Worm (Caenorhabditis elegans): ENCODE measurements around the gene W01A11.1.

The W01A11.1 gene

ce11 chrV:6504131-6504827 is 5.3 kb downstream of the W01A11.1 start, which contains the start of gene moc-2:
TSS of gene moc-2 (minus strand) at chrV:6504181.
- no peak for TF ChIP-seq sup-37 (GFP tag; optimal IDR thresholded peaks at IDR 0.05)
- no peak for TF ChIP-seq nhr-71 (tag; optimal IDR thresholded peaks at IDR 0.05)
- TF ChIP-seq unc-130 (tag; optimal IDR thresholded peaks at IDR 0.05): no peak
- peak; percentile 56 for TF ChIP-seq nhr-85 (tag)
- no peak for TF ChIP-seq pag-3 (tag; optimal IDR thresholded peaks at IDR 0.05; ENCODE audit: borderline replicate concordance, insufficient read depth)
- peak; percentile 83 for TF ChIP-seq blmp-1 (tag; optimal IDR thresholded peaks at IDR 0.05)
- no peak for TF ChIP-seq efl-1 (optimal IDR thresholded peaks at IDR 0.05)
- no peak for TF ChIP-seq efl-1 (GFP tag; optimal IDR thresholded peaks at IDR 0.05 in 1 of 2)
- peak in 2 of 6 experiments; percentile 11 to 55 for TF ChIP-seq elt-3 (tag; optimal IDR thresholded peaks at IDR 0.05)
- no peak for TF ChIP-seq nhr-12 (tag; optimal IDR thresholded peaks at IDR 0.05)
- TF ChIP-seq ceh-88 (GFP tag; IDR thresholded peaks at IDR 0.05): no peak
- no peak for TF ChIP-seq C04F5.9 (tag; optimal IDR thresholded peaks at IDR 0.05)
- TF ChIP-seq efl-3 (GFP tag; optimal IDR thresholded peaks at IDR 0.05): no peak
- TF ChIP-seq ama-1 (optimal IDR thresholded peaks at IDR 0.05): no peak
- no peak for TF ChIP-seq snpc-4 (tag; optimal IDR thresholded peaks at IDR 0.05)
- no peak for TF ChIP-seq dsc-1 (tag; optimal IDR thresholded peaks at IDR 0.05)
- no peak for TF ChIP-seq aly-2 (tag; optimal IDR thresholded peaks at IDR 0.05)
- TF ChIP-seq isw-1 (GFP tag; IDR thresholded peaks at IDR 0.05): no peak
- no peak for TF ChIP-seq nhr-237 (tag; optimal IDR thresholded peaks at IDR 0.05)
- TF ChIP-seq hlh-4 (tag; optimal IDR thresholded peaks at IDR 0.05): no peak
- TF ChIP-seq unc-86 (tag; optimal IDR thresholded peaks at IDR 0.05): no peak
- no peak for TF ChIP-seq ceh-82 (tag; optimal IDR thresholded peaks at IDR 0.05)
- no peak for TF ChIP-seq F16B12.6 (tag; optimal IDR thresholded peaks at IDR 0.05)
- peak in 1 of 2 experiments; percentile 17 for TF ChIP-seq lsy-2 (tag; optimal IDR thresholded peaks at IDR 0.05)

DNA sequence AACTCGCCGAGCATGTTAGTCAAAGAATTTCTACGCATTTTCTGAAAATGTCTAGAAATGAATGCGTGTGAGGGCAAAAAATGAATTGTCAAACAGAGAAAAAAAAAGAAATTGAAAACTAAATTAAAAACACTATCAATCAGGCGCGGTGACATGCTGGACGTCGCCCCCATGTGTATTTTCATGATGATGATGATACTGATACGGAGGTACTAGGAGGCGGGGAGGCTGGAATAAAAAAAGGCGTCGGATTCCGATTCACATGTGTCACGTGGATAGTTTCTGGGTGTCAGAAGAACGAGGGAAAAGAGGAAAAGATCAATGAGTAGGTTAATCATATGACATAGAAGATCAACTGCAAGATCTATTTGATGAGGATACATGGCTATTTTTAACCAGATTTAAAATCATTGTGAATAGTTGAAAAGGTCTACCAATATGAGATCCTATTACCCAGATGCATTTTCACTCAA is 6.4 kb downstream of the W01A11.1 start, which contains the start of gene W01A11.7:
Gene W01A11.7, minus strand, starts transcription at position 51 of the 473 bp plus-strand sequence.
- TF ChIP-seq ceh-88 (GFP tag; IDR thresholded peaks at IDR 0.05) (no peak), fkh-8 (tag; optimal IDR thresholded peaks at IDR 0.05) (no peak), elt-3 (tag; optimal IDR thresholded peaks at IDR 0.05) (peak in 4 of 6 experiments; percentile 74 to 91 (median 82)), mdl-1 (tag; optimal IDR thresholded peaks at IDR 0.05) (peak in 1 of 2 experiments; percentile 83), mef-2 (tag; optimal IDR thresholded peaks at IDR 0.05) (no peak), fos-1 (tag; optimal IDR thresholded peaks at IDR 0.05) (no peak), unc-62 (GFP tag; optimal IDR thresholded peaks at IDR 0.05) (no peak), alr-1 (tag; optimal IDR thresholded peaks at IDR 0.05; ENCODE audit: borderline replicate concordance) (no peak), blmp-1 (tag; optimal IDR thresholded peaks at IDR 0.05) (peak; percentile 85), snu-23 (GFP tag; optimal IDR thresholded peaks at IDR 0.05) (peak; percentile 84), unc-98 (GFP tag; IDR thresholded peaks at IDR 0.05) (no peak), C34B4.2 (tag; optimal IDR thresholded peaks at IDR 0.05) (no peak), nhr-19 (GFP tag; conservative IDR thresholded peaks at IDR 0.05) (peak; percentile 69), jun-1 (tag; optimal IDR thresholded peaks at IDR 0.05) (no peak), lsy-2 (tag; optimal IDR thresholded peaks at IDR 0.05) (peak; percentile 8 to 47), vab-15 (tag; optimal IDR thresholded peaks at IDR 0.05) (peak; percentile 16), zag-1 (tag; optimal IDR thresholded peaks at IDR 0.05) (no peak), Y116A8C.19 (tag; optimal IDR thresholded peaks at IDR 0.05; ENCODE audit: borderline replicate concordance) (no peak), mab-9 (GFP tag; IDR thresholded peaks at IDR 0.05) (no peak), nhr-237 (tag; optimal IDR thresholded peaks at IDR 0.05) (no peak), ceh-82 (tag; optimal IDR thresholded peaks at IDR 0.05) (peak in 1 of 3 experiments; percentile 10), xbp-1 (tag; optimal IDR thresholded peaks at IDR 0.05) (no peak), C16A3.4 (tag; optimal IDR thresholded peaks at IDR 0.05) (no peak), unc-30 (tag; optimal IDR thresholded peaks at IDR 0.05) (no peak), dsc-1 (tag; optimal IDR thresholded peaks at IDR 0.05) (no peak), nhr-12 (tag; optimal IDR thresholded peaks at IDR 0.05) (no peak), mep-1 (tag; optimal IDR thresholded peaks at IDR 0.05) (peak; percentile 52), nhr-47 (tag; optimal IDR thresholded peaks at IDR 0.05) (peak; percentile 45), ceh-63 (GFP tag; optimal IDR thresholded peaks at IDR 0.05) (no peak), irx-1 (tag; optimal IDR thresholded peaks at IDR 0.05) (no peak), pqm-1 (tag; optimal IDR thresholded peaks at IDR 0.05) (no peak), aha-1 (tag; optimal IDR thresholded peaks at IDR 0.05) (no peak), lin-14 (GFP tag; optimal IDR thresholded peaks at IDR 0.05) (peak; percentile 82), sup-37 (GFP tag; optimal IDR thresholded peaks at IDR 0.05) (no peak), grh-1 (GFP tag; IDR thresholded peaks at IDR 0.05) (peak; percentile 64), aly-2 (tag; optimal IDR thresholded peaks at IDR 0.05) (no peak), skn-1 (tag; optimal IDR thresholded peaks at IDR 0.05) (no peak)
